Worm (Caenorhabditis elegans): Measurements from ENCODE around the gene spe-10.

- no peak for TF ChIP-seq mdl-1 (tag; optimal IDR thresholded peaks at IDR 0.05)
- no peak for TF ChIP-seq egl-27 (tag; optimal IDR thresholded peaks at IDR 0.05)
- no peak for TF ChIP-seq aly-2 (tag; optimal IDR thresholded peaks at IDR 0.05)
- TF ChIP-seq blmp-1 (tag; optimal IDR thresholded peaks at IDR 0.05; ENCODE audit: insufficient read depth), result no peak
- TF ChIP-seq ama-1 (optimal IDR thresholded peaks at IDR 0.05), result no peak
Measured at ce11 chrV:10433721-10434120, 49.7 kb downstream of the spe-10 start, which contains the start of gene Y32F6A.4.

All from whole organism, L2 larva.